Worm (Caenorhabditis elegans): Measurements from ENCODE around the gene T28C12.15.

DNA sequence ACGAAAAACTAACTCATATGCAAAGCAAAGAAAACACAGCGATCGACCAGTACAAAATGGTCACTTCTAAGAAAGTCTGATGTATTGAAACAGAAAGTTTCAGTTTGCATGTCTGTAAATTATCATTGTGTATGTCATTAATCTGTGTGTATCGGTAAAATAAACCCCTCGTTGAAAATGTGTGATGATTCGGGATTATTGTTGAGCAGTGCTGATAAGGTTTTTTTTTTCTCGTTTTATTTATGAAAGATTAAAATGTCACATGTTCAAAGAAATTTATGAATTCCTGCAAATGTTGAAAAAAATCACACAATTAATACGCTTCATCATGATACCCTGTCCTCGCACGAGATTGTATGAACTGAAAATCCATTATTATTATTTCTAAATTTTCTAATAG lies 41.5 kb downstream of the T28C12.15 start:
- no peak for TF ChIP-seq him-1 (tag; optimal IDR thresholded peaks at IDR 0.05)
- no peak for TF ChIP-seq dao-5 (tag; optimal IDR thresholded peaks at IDR 0.05)
- TF ChIP-seq W03F9.2 (tag; optimal IDR thresholded peaks at IDR 0.05), result no peak

All from whole organism, L4/young adult.